Fruit fly (Drosophila melanogaster): Measurements from ENCODE around the gene Akt.

The Akt gene

DNA sequence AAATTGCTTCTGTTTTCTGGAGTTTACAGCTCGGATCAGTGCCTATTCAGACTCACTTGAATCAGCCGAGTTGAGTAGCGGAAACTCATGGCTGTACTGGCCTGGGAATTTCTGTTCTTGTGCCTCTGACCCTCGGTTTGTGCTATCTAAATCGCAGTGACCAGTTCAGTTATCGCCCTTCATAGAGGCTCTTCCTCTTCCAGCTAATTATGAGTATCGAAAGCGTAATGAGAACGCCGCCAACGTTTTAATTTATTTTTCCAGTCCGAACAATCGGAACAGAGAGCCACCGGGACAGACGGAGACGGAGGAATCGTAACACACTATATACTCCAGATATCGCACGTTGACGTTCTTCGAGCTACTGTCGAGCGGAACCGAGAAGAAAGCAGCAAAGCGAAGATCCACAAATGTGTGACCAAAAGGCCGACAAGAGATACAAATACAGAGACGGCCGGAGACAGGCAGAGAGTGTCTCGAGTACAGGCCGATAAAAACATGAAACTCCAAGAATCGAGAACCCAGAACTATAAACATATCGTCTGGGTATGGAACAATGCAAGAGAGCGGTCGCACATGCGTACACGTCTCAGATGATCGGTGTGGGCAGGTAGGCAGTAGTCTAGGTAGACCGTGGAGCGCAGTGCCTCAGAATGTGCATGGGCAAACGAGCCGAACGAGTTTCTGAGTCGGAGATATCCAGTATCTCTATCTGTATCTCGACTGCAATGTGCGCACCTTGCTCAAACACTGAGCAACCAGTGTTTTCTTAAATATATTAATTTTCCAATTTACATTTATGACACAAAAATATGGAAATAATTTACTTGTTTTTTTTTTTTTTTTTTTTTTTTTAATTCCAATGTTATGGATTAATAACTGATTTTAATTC lies 27.1 kb upstream of the Akt start (continued):
- TF ChIP-seq Kr (GFP tag; optimal IDR thresholded peaks at IDR 0.05) (no peak), CG5953 (GFP tag; IDR thresholded peaks at IDR 0.05) (peak; percentile 74), CG1529 (GFP tag; optimal IDR thresholded peaks at IDR 0.05) (peak; percentile 48), wek (GFP tag; optimal IDR thresholded peaks at IDR 0.05) (no peak), TFAM (GFP tag; optimal IDR thresholded peaks at IDR 0.05) (no peak), CG10654 (GFP tag; optimal IDR thresholded peaks at IDR 0.05) (peak; percentile 67), bbx (GFP tag; IDR thresholded peaks at IDR 0.05; ENCODE audit: partially characterized antibody) (no peak; the same call in 1 of the 2 replicates), fd96Cb (tag; optimal IDR thresholded peaks at IDR 0.05) (peak; percentile 53), Adf1 (GFP tag; IDR thresholded peaks at IDR 0.05) (no peak), ttk (GFP tag; IDR thresholded peaks at IDR 0.05) (peak; percentile 72), Dfd (GFP tag; optimal IDR thresholded peaks at IDR 0.05) (no peak), Pdp1 (GFP tag; optimal IDR thresholded peaks at IDR 0.05) (peak; percentile 22 to 29), fru (optimal IDR thresholded peaks at IDR 0.05) (no peak), CG7928 (GFP tag; optimal IDR thresholded peaks at IDR 0.05) (no peak), nerfin-1 (tag; optimal IDR thresholded peaks at IDR 0.05) (no peak), CHES-1-like (GFP tag; optimal IDR thresholded peaks at IDR 0.05) (no peak), aop (GFP tag; IDR thresholded peaks at IDR 0.05) (no peak), dysf (GFP tag; IDR thresholded peaks at IDR 0.05) (peak; percentile 64), CG18476 (GFP tag; optimal IDR thresholded peaks at IDR 0.05) (peak; percentile 62), Opbp (GFP tag; IDR thresholded peaks at IDR 0.05; ENCODE audit: partially characterized antibody) (no peak), Mrtf (GFP tag; IDR thresholded peaks at IDR 0.05) (peak; percentile 42; the same call in 1 of the 3 replicates), Antp (GFP tag; optimal IDR thresholded peaks at IDR 0.05) (no peak), CG15269 (tag; optimal IDR thresholded peaks at IDR 0.05) (no peak), CG10147 (GFP tag; optimal IDR thresholded peaks at IDR 0.05) (no peak), Fer1 (GFP tag; optimal IDR thresholded peaks at IDR 0.05) (no peak), maf-S (GFP tag; optimal IDR thresholded peaks at IDR 0.05) (no peak), Sox102F (GFP tag; optimal IDR thresholded peaks at IDR 0.05) (peak; percentile 80), dmrt99B (tag; optimal IDR thresholded peaks at IDR 0.05) (peak; percentile 59), Nf-YB (GFP tag; optimal IDR thresholded peaks at IDR 0.05) (peak; percentile 44), CG4404 (GFP tag; IDR thresholded peaks at IDR 0.05) (peak; percentile 68), Drgx (GFP tag; IDR thresholded peaks at IDR 0.05) (peak; percentile 90), CG31365 (tag; optimal IDR thresholded peaks at IDR 0.05) (no peak), org-1 (GFP tag; optimal IDR thresholded peaks at IDR 0.05) (peak; percentile 22), eve (GFP tag; optimal IDR thresholded peaks at IDR 0.05) (no peak), bcd (GFP tag; optimal IDR thresholded peaks at IDR 0.05) (peak; percentile 34), sisA (GFP tag; IDR thresholded peaks at IDR 0.05) (peak; percentile 69), pita (GFP tag; optimal IDR thresholded peaks at IDR 0.05) (no peak), gro (GFP tag; optimal IDR thresholded peaks at IDR 0.05) (no peak), CG2116 (GFP tag; optimal IDR thresholded peaks at IDR 0.05) (peak; percentile 40), nerfin-2 (GFP tag; IDR thresholded peaks at IDR 0.05; ENCODE audit: partially characterized antibody) (no peak), tin (GFP tag; optimal IDR thresholded peaks at IDR 0.05) (peak; percentile 76), pros (GFP tag; optimal IDR thresholded peaks at IDR 0.05) (peak; percentile 85), CG13296 (GFP tag; optimal IDR thresholded peaks at IDR 0.05) (no peak), Hr78 (GFP tag; optimal IDR thresholded peaks at IDR 0.05) (peak in 1 of 2 experiments; percentile 72), HmgZ (tag; optimal IDR thresholded peaks at IDR 0.05) (no peak), CG16813 (GFP tag; IDR thresholded peaks at IDR 0.05; ENCODE audit: partially characterized antibody) (no peak), CG32767 (GFP tag; IDR thresholded peaks at IDR 0.05) (peak; percentile 76), CG4854 (GFP tag; optimal IDR thresholded peaks at IDR 0.05) (no peak), inv (GFP tag; IDR thresholded peaks at IDR 0.05; ENCODE audit: partially characterized antibody) (no peak)
